Worm (Caenorhabditis elegans) whole organism, early embryonic: ENCODE data around the gene bris-1.

Experiments
- ceh-13 ChIP-seq: fragments of 200-800 bp; sonication (Bioruptor generic); optimal IDR thresholded peaks from 2 replicates; lab custom pipeline; 2018; ENCODE audit warnings: mild to moderate bottlenecking, missing genetic modification characterization, missing compliant biosample characterization
- ceh-36 ChIP-seq: sonication (generic microtip); optimal IDR thresholded peaks from 2 replicates; lab custom pipeline; 2016; ENCODE audit warnings: missing genetic modification characterization, inconsistent platforms, missing compliant biosample characterization
- hmbx-1 ChIP-seq: sonication (generic microtip); optimal IDR thresholded peaks from 2 replicates; lab custom pipeline; 2016; ENCODE audit warnings: mild to moderate bottlenecking, missing genetic modification characterization, missing compliant biosample characterization
- hmg-4 ChIP-seq: fragments of 200-800 bp; sonication (Bioruptor generic); optimal IDR thresholded peaks from 2 replicates; lab custom pipeline; 2018; ENCODE audit warnings: mild to moderate bottlenecking, missing genetic modification characterization, missing compliant biosample characterization

bris-1 gene

ce11 chrIV:3759823-3760222, 59.3 kb downstream of the bris-1 start:
- TF ChIP-seq hmg-4 (GFP tag; lab: Kevin White, UChicago) (no peak), ceh-13 (GFP tag; lab: Kevin White, UChicago) (no peak), ceh-36 (tag; lab: Kevin White, UChicago) (no peak), hmbx-1 (no peak)
